Fruit fly (Drosophila melanogaster) whole organism, embryonic: ENCODE measurements around the gene CG7551.

ENCODE experiments used
- Ada2b ChIP-seq: fragments of 200-800 bp; sonication (Bioruptor generic); IDR thresholded peaks from 2 replicates; pipeline ENCODE4 v1.3.6; 2022; ENCODE audit warnings: missing biosample characterization, missing genetic modification characterization
- Adf1 ChIP-seq: fragments of 200-800 bp; sonication (Bioruptor generic); IDR thresholded peaks from 2 replicates; pipeline ENCODE4 v1.3.6; 2022; ENCODE audit warnings: missing biosample characterization, missing genetic modification characterization
- B-H2 ChIP-seq: fragments of 200-800 bp; sonication (Bioruptor generic); optimal IDR thresholded peaks from 2 replicates; lab custom pipeline; 2018; ENCODE audit warnings: missing biosample characterization, mild to moderate bottlenecking, missing genetic modification characterization
- BEAF-32 ChIP-seq: fragments of 200-800 bp; sonication (Bioruptor generic); optimal IDR thresholded peaks from 3 replicates; lab custom pipeline; 2017; ENCODE audit warnings: missing biosample characterization, missing genetic modification characterization, mild to moderate bottlenecking, moderate library complexity, missing genetic modification reagents
- Blimp-1 ChIP-seq: fragments of 200-800 bp; sonication (Bioruptor generic); optimal IDR thresholded peaks from 3 replicates; lab custom pipeline; 2018; ENCODE audit warnings: missing biosample characterization, missing genetic modification characterization, mild to moderate bottlenecking, moderate library complexity, missing genetic modification reagents
- CG10543 ChIP-seq: fragments of 200-800 bp; sonication (Bioruptor generic); optimal IDR thresholded peaks from 3 replicates; lab custom pipeline; 2017; ENCODE audit warnings: missing biosample characterization, mild to moderate bottlenecking, missing genetic modification characterization, moderate library complexity
- CG15011 ChIP-seq: fragments of 200-800 bp; sonication (Bioruptor generic); optimal IDR thresholded peaks from 3 replicates; lab custom pipeline; 2018; ENCODE audit warnings: missing biosample characterization, mild to moderate bottlenecking, missing genetic modification characterization
- CG1603 ChIP-seq: fragments of 200-800 bp; sonication (Bioruptor generic); optimal IDR thresholded peaks from 2 replicates; lab custom pipeline; 2019; ENCODE audit warnings: missing biosample characterization, mild to moderate bottlenecking, missing genetic modification characterization, moderate library complexity
- CG17361 ChIP-seq: fragments of 200-800 bp; sonication (Bioruptor generic); IDR thresholded peaks from 3 replicates; pipeline ENCODE4 v1.3.6; 2022; ENCODE audit warnings: missing biosample characterization, missing genetic modification characterization
- CG1792 ChIP-seq: fragments of 200-800 bp; sonication (Bioruptor generic); optimal IDR thresholded peaks from 2 replicates; lab custom pipeline; 2016; ENCODE audit warnings: missing biosample characterization, missing genetic modification characterization
- CG18262 ChIP-seq: fragments of 200-800 bp; optimal IDR thresholded peaks from 3 replicates; lab custom pipeline; 2019; ENCODE audit warnings: missing biosample characterization, mild to moderate bottlenecking, missing genetic modification characterization, moderate library complexity
- CG32532 ChIP-seq: fragments of 200-800 bp; sonication (Bioruptor generic); IDR thresholded peaks from 2 replicates; pipeline ENCODE4 v1.3.6; 2022; ENCODE audit warnings: missing biosample characterization, missing genetic modification characterization
- CG3847 ChIP-seq: fragments of 200-800 bp; sonication (Bioruptor generic); IDR thresholded peaks from 2 replicates; pipeline ENCODE4 v1.3.6; 2022; ENCODE audit warnings: missing biosample characterization, missing genetic modification characterization
- CG4404 ChIP-seq: fragments of 200-800 bp; sonication (Bioruptor generic); IDR thresholded peaks from 2 replicates; pipeline ENCODE4 v1.3.6; 2022; ENCODE audit warnings: missing biosample characterization, missing genetic modification characterization
- CG7745 ChIP-seq: fragments of 200-800 bp; sonication (Bioruptor generic); optimal IDR thresholded peaks from 2 replicates; lab custom pipeline; 2018; ENCODE audit warnings: missing biosample characterization, mild to moderate bottlenecking, missing genetic modification characterization, moderate library complexity
- CG8089 ChIP-seq: fragments of 200-800 bp; sonication (Bioruptor generic); optimal IDR thresholded peaks from 3 replicates; lab custom pipeline; 2016; ENCODE audit warnings: missing biosample characterization, missing genetic modification characterization
- CG8478 ChIP-seq: fragments of >200 bp; optimal IDR thresholded peaks from 2 replicates; lab custom pipeline; 2018
- CG8944 ChIP-seq: fragments of 200-800 bp; sonication (Bioruptor generic); optimal IDR thresholded peaks from 3 replicates; lab custom pipeline; 2016; ENCODE audit warnings: missing biosample characterization, missing genetic modification characterization
- CTCF ChIP-seq: fragments of 200-800 bp; sonication (Bioruptor generic); optimal IDR thresholded peaks from 2 replicates; lab custom pipeline; 2017; ENCODE audit warnings: missing biosample characterization, mild to moderate bottlenecking, missing genetic modification characterization, moderate library complexity
- Camta ChIP-seq: fragments of 200-800 bp; sonication (Bioruptor generic); optimal IDR thresholded peaks from 2 replicates; lab custom pipeline; 2016; ENCODE audit warnings: missing biosample characterization, missing genetic modification characterization
- Dbx ChIP-seq: fragments of 200-800 bp; sonication (Bioruptor generic); IDR thresholded peaks from 3 replicates; pipeline ENCODE4 v1.3.6; 2022; ENCODE audit warnings: missing biosample characterization, missing genetic modification characterization
- Deaf1 ChIP-seq: fragments of 200-800 bp; optimal IDR thresholded peaks from 3 replicates; lab custom pipeline; 2019; ENCODE audit warnings: missing biosample characterization, mild to moderate bottlenecking, missing genetic modification characterization, moderate library complexity
- Doc3 ChIP-seq: fragments of 200-800 bp; sonication (Bioruptor generic); IDR thresholded peaks from 3 replicates; pipeline ENCODE4 v1.3.6; 2022; ENCODE audit warnings: missing biosample characterization, missing genetic modification characterization; ENCODE audit not compliant: partially characterized antibody
- Elba2 ChIP-seq: fragments of 200-800 bp; sonication (Bioruptor generic); optimal IDR thresholded peaks from 3 replicates; lab custom pipeline; 2016; ENCODE audit warnings: missing biosample characterization, missing genetic modification characterization
- H15 ChIP-seq: fragments of 200-800 bp; sonication (Bioruptor generic); IDR thresholded peaks from 3 replicates; pipeline ENCODE4 v1.3.6; 2022; ENCODE audit warnings: missing biosample characterization, missing genetic modification characterization
- Jarid2 ChIP-seq: fragments of 200-800 bp; sonication (Bioruptor generic); optimal IDR thresholded peaks from 3 replicates; lab custom pipeline; 2017; ENCODE audit warnings: mild to moderate bottlenecking, missing biosample characterization, missing genetic modification reagents, missing genetic modification characterization
- Meics ChIP-seq: fragments of 200-800 bp; sonication (Bioruptor generic); optimal IDR thresholded peaks from 2 replicates; lab custom pipeline; 2017; ENCODE audit warnings: missing biosample characterization, mild to moderate bottlenecking, missing genetic modification characterization
- NC2α ChIP-seq: fragments of 200-800 bp; sonication (Bioruptor generic); optimal IDR thresholded peaks from 2 replicates; lab custom pipeline; 2016; ENCODE audit warnings: missing biosample characterization, missing genetic modification characterization
- Neu2 ChIP-seq: fragments of 200-800 bp; sonication (Bioruptor generic); optimal IDR thresholded peaks from 3 replicates; lab custom pipeline; 2016; ENCODE audit warnings: missing biosample characterization, missing genetic modification characterization, borderline replicate concordance
- Optix ChIP-seq: fragments of 200-800 bp; sonication (Bioruptor generic); IDR thresholded peaks from 3 replicates; pipeline ENCODE4 v1.3.6; 2022; ENCODE audit warnings: missing biosample characterization, missing genetic modification characterization
- Sox100B ChIP-seq: fragments of 200-800 bp; sonication (Bioruptor generic); optimal IDR thresholded peaks from 3 replicates; lab custom pipeline; 2018; ENCODE audit warnings: missing biosample characterization, mild to moderate bottlenecking, missing genetic modification characterization
- ara ChIP-seq: fragments of 200-800 bp; sonication (Bioruptor generic); IDR thresholded peaks from 2 replicates; pipeline ENCODE4 v1.3.6; 2022; ENCODE audit warnings: missing biosample characterization, missing genetic modification characterization
- bigmax ChIP-seq: fragments of 200-800 bp; sonication (Bioruptor generic); optimal IDR thresholded peaks from 2 replicates; lab custom pipeline; 2018; ENCODE audit warnings: missing biosample characterization, mild to moderate bottlenecking, missing genetic modification characterization
- br ChIP-seq: fragments of >200 bp; optimal IDR thresholded peaks from 2 replicates; lab custom pipeline; 2017
- cato ChIP-seq: fragments of 200-800 bp; sonication (Bioruptor generic); optimal IDR thresholded peaks from 2 replicates; lab custom pipeline; 2016; ENCODE audit warnings: missing biosample characterization, missing genetic modification characterization, borderline replicate concordance
- dimm ChIP-seq: fragments of 200-800 bp; sonication (Bioruptor generic); IDR thresholded peaks from 2 replicates; pipeline ENCODE4 v1.3.6; 2022; ENCODE audit warnings: missing biosample characterization, missing genetic modification characterization
- dpn ChIP-seq, 2 experiments: fragments of 200-800 bp; sonication (Bioruptor generic); optimal IDR thresholded peaks; 3 replicates each; lab custom pipeline; 2016; ENCODE audit warnings: missing biosample characterization in 2 of 2, missing genetic modification characterization in 2 of 2
- fd64A ChIP-seq: fragments of 200-800 bp; sonication (Bioruptor generic); optimal IDR thresholded peaks from 3 replicates; lab custom pipeline; 2018; ENCODE audit warnings: missing biosample characterization, mild to moderate bottlenecking, missing genetic modification characterization
- gem ChIP-seq: fragments of 200-800 bp; sonication (Bioruptor generic); optimal IDR thresholded peaks from 2 replicates; lab custom pipeline; 2019; ENCODE audit warnings: missing biosample characterization, mild to moderate bottlenecking, missing genetic modification characterization, moderate library complexity
- gro ChIP-seq: fragments of 200-800 bp; sonication (Bioruptor generic); optimal IDR thresholded peaks from 2 replicates; lab custom pipeline; 2016; ENCODE audit warnings: missing biosample characterization, missing genetic modification characterization
- gsb-n ChIP-seq: fragments of 200-800 bp; sonication (Bioruptor generic); optimal IDR thresholded peaks from 3 replicates; lab custom pipeline; 2018; ENCODE audit warnings: missing biosample characterization, mild to moderate bottlenecking, missing genetic modification characterization
- hkb ChIP-seq, 2 experiments: fragments of 200-800 bp in 1 of 2; fragments of >200 bp in 1 of 2; sonication (Bioruptor generic) in 1 of 2; IDR thresholded peaks in 1 of 2; optimal IDR thresholded peaks in 1 of 2; 2 replicates each; pipeline versions ENCODE4 v1.3.6 to Lab custom; 2017 to 2022; ENCODE audit warnings: missing biosample characterization in 1 of 2, missing genetic modification characterization in 1 of 2
- kah ChIP-seq: fragments of 200-800 bp; sonication (Bioruptor generic); optimal IDR thresholded peaks from 2 replicates; lab custom pipeline; 2018; ENCODE audit warnings: missing biosample characterization, mild to moderate bottlenecking, missing genetic modification characterization
- mld ChIP-seq: fragments of 200-800 bp; sonication (Bioruptor generic); IDR thresholded peaks from 3 replicates; pipeline ENCODE4 v1.3.6; 2022; ENCODE audit warnings: missing biosample characterization, missing genetic modification characterization; ENCODE audit not compliant: partially characterized antibody
- p53 ChIP-seq: fragments of 200-800 bp; sonication (Bioruptor generic); optimal IDR thresholded peaks from 2 replicates; lab custom pipeline; 2016; ENCODE audit warnings: missing biosample characterization, missing genetic modification characterization
- pan ChIP-seq, 4 experiments: fragments of >200 bp in 3 of 4; fragments of 200-800 bp in 1 of 4; sonication (Bioruptor generic) in 1 of 4; optimal IDR thresholded peaks in 3 of 4; IDR thresholded peaks in 1 of 4; 2 replicates each; pipeline versions ENCODE4 v1.3.6 to Lab custom; 2017 to 2022; ENCODE audit warnings: missing biosample characterization in 2 of 4, missing genetic modification characterization in 2 of 4, mixed read lengths in 1 of 4
- peb ChIP-seq: fragments of 200-800 bp; sonication (Bioruptor generic); IDR thresholded peaks from 2 replicates; pipeline ENCODE4 v1.3.6; 2022; ENCODE audit warnings: missing biosample characterization, missing genetic modification characterization
- tio ChIP-seq: fragments of 200-800 bp; sonication (Bioruptor generic); optimal IDR thresholded peaks from 2 replicates; lab custom pipeline; 2017; ENCODE audit warnings: missing biosample characterization, missing genetic modification characterization, inconsistent platforms
- vvl ChIP-seq: fragments of 200-800 bp; sonication (Bioruptor generic); IDR thresholded peaks from 2 replicates; pipeline ENCODE4 v1.3.6; 2022; ENCODE audit warnings: missing biosample characterization, missing genetic modification characterization
- zen2 ChIP-seq: fragments of 200-800 bp; sonication (Bioruptor generic); IDR thresholded peaks from 3 replicates; pipeline ENCODE4 v1.3.6; 2022; ENCODE audit warnings: missing biosample characterization, missing genetic modification characterization; ENCODE audit not compliant: partially characterized antibody

The CG7551 gene

dm6 chr3L:11493090-11493807 is 35.0 kb downstream of the CG7551 start (continued):
- TF ChIP-seq CG10543 (GFP tag; lab: Kevin White, UChicago) = peak; percentile 34
- TF ChIP-seq dimm (GFP tag; lab: Robert Waterston, UW) = no peak
- TF ChIP-seq Blimp-1 = no peak
- TF ChIP-seq CG15011 (GFP tag; lab: Kevin White, UChicago) = no peak
- no peak for TF ChIP-seq peb (GFP tag; lab: Robert Waterston, UW)
- no peak for TF ChIP-seq p53 (GFP tag; lab: Kevin White, UChicago)
- no peak for TF ChIP-seq hkb (optimal IDR thresholded peaks at IDR 0.05; lab: Kevin White, UChicago)
- TF ChIP-seq hkb (GFP tag; IDR thresholded peaks at IDR 0.05; lab: Robert Waterston, UW) = peak; percentile 22; the same call in 1 of the 2 replicates
- TF ChIP-seq bigmax (GFP tag; lab: Kevin White, UChicago) = no peak
- no peak for TF ChIP-seq Optix (GFP tag; lab: Robert Waterston, UW)
- TF ChIP-seq Adf1 (GFP tag; lab: Robert Waterston, UW) = peak; percentile 11; the same call in 1 of the 2 replicates
- TF ChIP-seq Doc3 (GFP tag; lab: Robert Waterston, UW) = peak; percentile 14; the same call in 1 of the 3 replicates
- TF ChIP-seq CG18262 (tag; lab: Kevin White, UChicago) = no peak
- no peak for TF ChIP-seq CG1603
- peak; percentile 0 for TF ChIP-seq gem (tag; lab: Kevin White, UChicago)
- TF ChIP-seq Ada2b = no peak
- TF ChIP-seq pan (optimal IDR thresholded peaks at IDR 0.05; lab: Kevin White, UChicago) = no peak
- no peak for TF ChIP-seq pan (GFP tag; optimal IDR thresholded peaks at IDR 0.05 in 1 of 2, IDR thresholded peaks at IDR 0.05 in 1 of 2)
- TF ChIP-seq CG8089 (GFP tag; lab: Kevin White, UChicago) = no peak
- no peak for TF ChIP-seq Deaf1 (tag; lab: Kevin White, UChicago)
- no peak for TF ChIP-seq Camta
- TF ChIP-seq CG7745 (tag; lab: Kevin White, UChicago) = no peak
- TF ChIP-seq cato (GFP tag; lab: Kevin White, UChicago) = no peak
- TF ChIP-seq CG3847 (GFP tag; lab: Robert Waterston, UW) = no peak
- no peak for TF ChIP-seq BEAF-32 (GFP tag; lab: Kevin White, UChicago)
- no peak for TF ChIP-seq CG4404
- peak; percentile 14 for TF ChIP-seq fd64A (GFP tag; lab: Kevin White, UChicago)
- TF ChIP-seq CG32532 = peak; percentile 48; the same call in 1 of the 2 replicates
- TF ChIP-seq kah (GFP tag; lab: Kevin White, UChicago) = peak; percentile 42
- no peak for TF ChIP-seq Neu2
- no peak for TF ChIP-seq CG1792 (GFP tag; lab: Kevin White, UChicago)
- TF ChIP-seq NC2α (GFP tag; lab: Kevin White, UChicago) = no peak
- peak; percentile 57; the same call in 1 of the 3 replicates for TF ChIP-seq Dbx
- TF ChIP-seq Sox100B (GFP tag; lab: Kevin White, UChicago) = no peak
- no peak for TF ChIP-seq mld
- TF ChIP-seq br (lab: Kevin White, UChicago) = no peak
- TF ChIP-seq tio (GFP tag; lab: Kevin White, UChicago) = no peak
- peak; percentile 61; the same call in 1 of the 2 replicates for TF ChIP-seq vvl (GFP tag; lab: Robert Waterston, UW)
- TF ChIP-seq CG17361 (GFP tag; lab: Robert Waterston, UW) = no peak
- TF ChIP-seq Elba2 (GFP tag; lab: Kevin White, UChicago) = no peak
- no peak for TF ChIP-seq gsb-n
- peak; percentile 6 for TF ChIP-seq CTCF (GFP tag; lab: Kevin White, UChicago)
- TF ChIP-seq zen2 (GFP tag; lab: Robert Waterston, UW) = no peak; the same call in 2 of the 3 replicates
- no peak for TF ChIP-seq H15
- no peak for TF ChIP-seq Jarid2 (GFP tag; lab: Kevin White, UChicago)
- no peak for TF ChIP-seq ara (GFP tag; lab: Robert Waterston, UW)
- TF ChIP-seq CG8478 (lab: Kevin White, UChicago) = no peak
- no peak for TF ChIP-seq dpn (GFP tag; optimal IDR thresholded peaks at IDR 0.05; lab: Kevin White, UChicago)
- TF ChIP-seq gro = no peak
- TF ChIP-seq B-H2 = peak; percentile 24
- TF ChIP-seq Meics = peak; percentile 10
- TF ChIP-seq CG8944 (GFP tag; lab: Kevin White, UChicago) = no peak
